Fruit fly (Drosophila melanogaster) whole organism, embryonic: Measurements from ENCODE around the gene nbs.

ENCODE experiments used
- Antp ChIP-seq: fragments of 200-800 bp; sonication (Bioruptor generic); optimal IDR thresholded peaks from 3 replicates; lab custom pipeline; 2016; ENCODE audit warnings: missing biosample characterization, missing genetic modification characterization
- Atf-2 ChIP-seq: fragments of 200-800 bp; sonication (Bioruptor generic); optimal IDR thresholded peaks from 2 replicates; lab custom pipeline; 2016; ENCODE audit warnings: missing biosample characterization, missing genetic modification characterization
- CG10147 ChIP-seq: fragments of 200-800 bp; sonication (Bioruptor generic); optimal IDR thresholded peaks from 2 replicates; lab custom pipeline; 2019; ENCODE audit warnings: missing biosample characterization, mild to moderate bottlenecking, missing genetic modification characterization, moderate library complexity
- CG10267 ChIP-seq: fragments of 200-800 bp; sonication (Bioruptor generic); optimal IDR thresholded peaks from 2 replicates; lab custom pipeline; 2018; ENCODE audit warnings: missing biosample characterization, mild to moderate bottlenecking, missing genetic modification characterization, moderate library complexity
- CG10565 ChIP-seq: fragments of 200-800 bp; sonication (Bioruptor generic); optimal IDR thresholded peaks from 3 replicates; lab custom pipeline; 2016; ENCODE audit warnings: missing biosample characterization, mild to moderate bottlenecking, missing genetic modification characterization
- CG11247 ChIP-seq: fragments of 200-800 bp; sonication (Bioruptor generic); IDR thresholded peaks from 2 replicates; pipeline ENCODE4 v1.3.6; 2022; ENCODE audit warnings: missing biosample characterization, missing genetic modification characterization
- CG12744 ChIP-seq: fragments of 200-800 bp; sonication (Bioruptor generic); optimal IDR thresholded peaks from 2 replicates; lab custom pipeline; 2016; ENCODE audit warnings: missing biosample characterization, missing genetic modification characterization
- CG14014 ChIP-seq: fragments of 200-800 bp; sonication (Bioruptor generic); IDR thresholded peaks from 2 replicates; pipeline ENCODE4 v1.3.6; 2022; ENCODE audit warnings: missing biosample characterization, missing genetic modification characterization
- CG15269 ChIP-seq: fragments of 200-800 bp; sonication (Bioruptor generic); optimal IDR thresholded peaks from 2 replicates; lab custom pipeline; 2018; ENCODE audit warnings: missing biosample characterization, mild to moderate bottlenecking, missing genetic modification characterization, moderate library complexity
- CG15696 ChIP-seq: fragments of 200-800 bp; sonication (Bioruptor generic); optimal IDR thresholded peaks from 2 replicates; lab custom pipeline; 2019; ENCODE audit warnings: missing biosample characterization, mild to moderate bottlenecking, missing genetic modification characterization, moderate library complexity
- CG17361 ChIP-seq: fragments of 200-800 bp; sonication (Bioruptor generic); IDR thresholded peaks from 3 replicates; pipeline ENCODE4 v1.3.6; 2022; ENCODE audit warnings: missing biosample characterization, missing genetic modification characterization
- CG32532 ChIP-seq: fragments of 200-800 bp; sonication (Bioruptor generic); IDR thresholded peaks from 2 replicates; pipeline ENCODE4 v1.3.6; 2022; ENCODE audit warnings: missing biosample characterization, missing genetic modification characterization
- CG3838 ChIP-seq: fragments of 200-800 bp; sonication (Bioruptor generic); optimal IDR thresholded peaks from 3 replicates; lab custom pipeline; 2016; ENCODE audit warnings: missing biosample characterization, missing genetic modification characterization
- CG4360 ChIP-seq: fragments of 200-800 bp; sonication (Bioruptor generic); IDR thresholded peaks from 2 replicates; pipeline ENCODE4 v1.3.6; 2022; ENCODE audit warnings: missing biosample characterization, missing genetic modification characterization
- CG4424 ChIP-seq: fragments of 200-800 bp; sonication (Bioruptor generic); optimal IDR thresholded peaks from 3 replicates; lab custom pipeline; 2016; ENCODE audit warnings: missing biosample characterization, missing genetic modification characterization
- CG4707 ChIP-seq: fragments of 200-800 bp; sonication (Bioruptor generic); optimal IDR thresholded peaks from 2 replicates; lab custom pipeline; 2018; ENCODE audit warnings: missing biosample characterization, mild to moderate bottlenecking, missing genetic modification characterization, moderate library complexity
- CG6765 ChIP-seq: fragments of 200-800 bp; sonication (Bioruptor generic); optimal IDR thresholded peaks from 3 replicates; lab custom pipeline; 2017; ENCODE audit warnings: missing biosample characterization, mild to moderate bottlenecking, missing genetic modification characterization
- CG9609 ChIP-seq: fragments of 200-800 bp; sonication (Bioruptor generic); optimal IDR thresholded peaks from 3 replicates; lab custom pipeline; 2016; ENCODE audit warnings: missing biosample characterization, missing genetic modification characterization
- Dip3 ChIP-seq: fragments of 200-800 bp; sonication (Bioruptor generic); optimal IDR thresholded peaks from 3 replicates; lab custom pipeline; 2016; ENCODE audit warnings: missing biosample characterization, missing genetic modification characterization
- HLH4C ChIP-seq: fragments of 200-800 bp; sonication (Bioruptor generic); IDR thresholded peaks from 3 replicates; pipeline ENCODE4 v1.3.6; 2022; ENCODE audit warnings: missing biosample characterization, missing genetic modification characterization; ENCODE audit not compliant: partially characterized antibody
- Med ChIP-seq: fragments of 200-800 bp; sonication (Bioruptor generic); peaks from one replicate; lab custom pipeline; 2016; ENCODE audit warnings: missing biosample characterization, missing genetic modification characterization, mild to moderate bottlenecking, inconsistent platforms, moderate library complexity
- Myb ChIP-seq: fragments of 200-800 bp; sonication (Bioruptor generic); optimal IDR thresholded peaks from 2 replicates; lab custom pipeline; 2016; ENCODE audit warnings: missing biosample characterization, missing genetic modification characterization
- Neu2 ChIP-seq: fragments of 200-800 bp; sonication (Bioruptor generic); optimal IDR thresholded peaks from 3 replicates; lab custom pipeline; 2016; ENCODE audit warnings: missing biosample characterization, missing genetic modification characterization, borderline replicate concordance
- Nf-YB ChIP-seq: fragments of 200-800 bp; sonication (Bioruptor generic); optimal IDR thresholded peaks from 3 replicates; lab custom pipeline; 2019; ENCODE audit warnings: missing biosample characterization, mild to moderate bottlenecking, missing genetic modification characterization, moderate library complexity
- Poxn ChIP-seq: fragments of 200-800 bp; sonication (Bioruptor generic); IDR thresholded peaks from 2 replicates; pipeline ENCODE4 v1.3.6; 2022; ENCODE audit warnings: missing biosample characterization, missing genetic modification characterization
- Scr ChIP-seq: fragments of 200-800 bp; sonication (Bioruptor generic); IDR thresholded peaks from 2 replicates; pipeline ENCODE4 v1.3.6; 2022; ENCODE audit warnings: missing biosample characterization, missing genetic modification characterization; ENCODE audit not compliant: partially characterized antibody
- Sox100B ChIP-seq: fragments of 200-800 bp; sonication (Bioruptor generic); optimal IDR thresholded peaks from 3 replicates; lab custom pipeline; 2018; ENCODE audit warnings: missing biosample characterization, mild to moderate bottlenecking, missing genetic modification characterization
- Sry-β ChIP-seq: fragments of 200-800 bp; sonication (Bioruptor generic); optimal IDR thresholded peaks from 2 replicates; lab custom pipeline; 2018; ENCODE audit warnings: missing biosample characterization, mild to moderate bottlenecking, missing genetic modification characterization, moderate library complexity
- ab ChIP-seq: fragments of 200-800 bp; sonication (Bioruptor generic); optimal IDR thresholded peaks from 2 replicates; lab custom pipeline; 2016; ENCODE audit warnings: missing biosample characterization, missing genetic modification characterization
- al ChIP-seq: fragments of 200-800 bp; sonication (Bioruptor generic); IDR thresholded peaks from 2 replicates; pipeline ENCODE4 v1.3.6; 2022; ENCODE audit warnings: missing biosample characterization, missing genetic modification characterization
- br ChIP-seq: fragments of >200 bp; optimal IDR thresholded peaks from 2 replicates; lab custom pipeline; 2017
- btn ChIP-seq: fragments of 200-800 bp; sonication (Bioruptor generic); optimal IDR thresholded peaks from 2 replicates; lab custom pipeline; 2016; ENCODE audit warnings: missing biosample characterization, missing genetic modification characterization
- crc ChIP-seq: fragments of 200-800 bp; sonication (Bioruptor generic); optimal IDR thresholded peaks from 2 replicates; lab custom pipeline; 2016; ENCODE audit warnings: missing biosample characterization, missing genetic modification characterization
- dm ChIP-seq: fragments of 200-800 bp; sonication (Bioruptor generic); optimal IDR thresholded peaks from 3 replicates; lab custom pipeline; 2016; ENCODE audit warnings: missing biosample characterization, missing genetic modification characterization
- dmrt11E ChIP-seq: fragments of 200-800 bp; sonication (Bioruptor generic); optimal IDR thresholded peaks from 3 replicates; lab custom pipeline; 2018; ENCODE audit warnings: missing biosample characterization, mild to moderate bottlenecking, missing genetic modification characterization, moderate library complexity
- dmrt99B ChIP-seq: fragments of 200-800 bp; sonication (Bioruptor generic); optimal IDR thresholded peaks from 2 replicates; lab custom pipeline; 2018; ENCODE audit warnings: missing biosample characterization, mild to moderate bottlenecking, missing genetic modification characterization, moderate library complexity
- hbn ChIP-seq: fragments of 200-800 bp; sonication (Bioruptor generic); IDR thresholded peaks from 2 replicates; pipeline ENCODE4 v1.3.6; 2022; ENCODE audit warnings: missing biosample characterization, missing genetic modification characterization; ENCODE audit not compliant: partially characterized antibody
- hkb ChIP-seq, 2 experiments: fragments of 200-800 bp in 1 of 2; fragments of >200 bp in 1 of 2; sonication (Bioruptor generic) in 1 of 2; IDR thresholded peaks in 1 of 2; optimal IDR thresholded peaks in 1 of 2; 2 replicates each; pipeline versions ENCODE4 v1.3.6 to Lab custom; 2017 to 2022; ENCODE audit warnings: missing biosample characterization in 1 of 2, missing genetic modification characterization in 1 of 2
- hth ChIP-seq: fragments of >200 bp; optimal IDR thresholded peaks from 2 replicates; lab custom pipeline; 2017; ENCODE audit warnings: inconsistent platforms
- jumu ChIP-seq: fragments of 200-800 bp; sonication (Bioruptor generic); optimal IDR thresholded peaks from 3 replicates; lab custom pipeline; 2016; ENCODE audit warnings: missing biosample characterization, missing genetic modification characterization
- lbe ChIP-seq: fragments of 200-800 bp; sonication (Bioruptor generic); optimal IDR thresholded peaks from 2 replicates; lab custom pipeline; 2016; ENCODE audit warnings: missing biosample characterization, mild to moderate bottlenecking, missing genetic modification characterization
- mam ChIP-seq: fragments of 200-800 bp; sonication (Bioruptor generic); optimal IDR thresholded peaks from 3 replicates; lab custom pipeline; 2016; ENCODE audit warnings: missing biosample characterization, missing genetic modification characterization
- pho ChIP-seq: fragments of 200-800 bp; sonication (Bioruptor generic); optimal IDR thresholded peaks from 2 replicates; lab custom pipeline; 2016; ENCODE audit warnings: missing biosample characterization, missing genetic modification characterization
- scrt ChIP-seq: fragments of 200-800 bp; sonication (Bioruptor generic); optimal IDR thresholded peaks from 2 replicates; lab custom pipeline; 2018; ENCODE audit warnings: missing biosample characterization, mild to moderate bottlenecking, missing genetic modification characterization, moderate library complexity
- slp2 ChIP-seq: fragments of 200-800 bp; sonication (Bioruptor generic); optimal IDR thresholded peaks from 2 replicates; lab custom pipeline; 2016; ENCODE audit warnings: missing biosample characterization, missing genetic modification characterization
- sob ChIP-seq: fragments of 200-800 bp; sonication (Bioruptor generic); IDR thresholded peaks from 2 replicates; pipeline ENCODE4 v1.3.6; 2022; ENCODE audit warnings: missing biosample characterization, missing genetic modification characterization
- sr ChIP-seq: fragments of 200-800 bp; sonication (Bioruptor generic); IDR thresholded peaks from 3 replicates; pipeline ENCODE4 v1.3.6; 2022; ENCODE audit warnings: missing biosample characterization, missing genetic modification characterization
- ssp ChIP-seq: fragments of 200-800 bp; sonication (Bioruptor generic); IDR thresholded peaks from 2 replicates; pipeline ENCODE4 v1.3.6; 2022; ENCODE audit warnings: missing biosample characterization, missing genetic modification characterization
- stc ChIP-seq: fragments of 200-800 bp; sonication (Bioruptor generic); IDR thresholded peaks from 2 replicates; pipeline ENCODE4 v1.3.6; 2022; ENCODE audit warnings: missing biosample characterization, missing genetic modification characterization
- trem ChIP-seq: fragments of 200-800 bp; optimal IDR thresholded peaks from 3 replicates; lab custom pipeline; 2019; ENCODE audit warnings: missing biosample characterization, mild to moderate bottlenecking, missing genetic modification characterization, moderate library complexity
- yki ChIP-seq: fragments of >200 bp; optimal IDR thresholded peaks from 3 replicates; lab custom pipeline; 2018

nbs gene

DNA sequence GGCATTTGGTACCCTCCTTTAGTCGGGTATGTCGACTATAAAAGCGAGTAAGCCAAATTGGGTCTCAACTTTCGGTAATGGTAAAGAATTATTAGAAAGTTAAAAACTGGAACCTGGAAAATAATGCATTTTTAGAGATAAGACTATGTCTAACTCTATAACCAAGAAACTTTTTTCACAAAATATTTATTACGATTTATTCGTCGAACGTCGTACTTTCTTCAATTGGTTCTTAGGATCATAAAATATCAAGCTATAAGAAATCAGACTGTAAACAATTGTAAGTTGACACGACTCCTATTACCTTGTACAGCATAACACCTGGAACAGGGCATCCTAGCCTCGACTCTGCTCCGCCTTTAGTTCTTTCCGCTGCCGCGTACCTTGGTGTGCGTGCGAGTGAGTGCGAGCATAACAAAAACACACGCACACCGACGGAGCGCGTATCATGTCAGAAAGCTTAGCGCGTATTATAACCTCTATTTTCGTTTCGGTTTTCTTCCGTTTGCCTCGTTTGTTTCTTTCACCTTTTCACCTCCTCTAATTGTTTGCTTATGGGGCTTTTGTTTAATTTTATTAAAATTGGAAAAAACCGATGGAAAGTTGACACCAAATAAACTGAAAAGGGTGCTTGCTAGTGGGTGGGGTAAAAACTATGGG, 30.0 kb downstream of the nbs start (continued):
- TF ChIP-seq hkb (optimal IDR thresholded peaks at IDR 0.05; lab: Kevin White, UChicago), result no peak
- TF ChIP-seq hkb (GFP tag; IDR thresholded peaks at IDR 0.05; lab: Robert Waterston, UW), result peak; percentile 92
- TF ChIP-seq mam, result peak; percentile 96
- TF ChIP-seq ab (GFP tag; lab: Kevin White, UChicago), result peak; percentile 88
- peak; percentile 97 for TF ChIP-seq dmrt99B (tag; lab: Kevin White, UChicago)
- no peak for TF ChIP-seq CG4360 (GFP tag; lab: Robert Waterston, UW)
- peak; percentile 86 for TF ChIP-seq CG14014 (GFP tag; lab: Robert Waterston, UW)
- TF ChIP-seq CG12744 (GFP tag; lab: Kevin White, UChicago), result peak; percentile 93
- TF ChIP-seq br (lab: Kevin White, UChicago), result no peak
- TF ChIP-seq CG10147 (GFP tag; lab: Kevin White, UChicago), result peak; percentile 97
- peak; percentile 78 for TF ChIP-seq trem
- TF ChIP-seq pho, result peak; percentile 98
- TF ChIP-seq slp2 (GFP tag; lab: Kevin White, UChicago), result peak; percentile 96
- TF ChIP-seq Med (GFP tag; lab: Kevin White, UChicago), result peak; percentile 99
- TF ChIP-seq jumu (GFP tag; lab: Kevin White, UChicago), result peak; percentile 97
- no peak for TF ChIP-seq hth
- no peak for TF ChIP-seq HLH4C (GFP tag; lab: Robert Waterston, UW)
- TF ChIP-seq CG3838 (GFP tag; lab: Kevin White, UChicago), result peak; percentile 87
- TF ChIP-seq CG4424 (GFP tag; lab: Kevin White, UChicago), result peak; percentile 97
- TF ChIP-seq CG9609, result peak; percentile 97
- peak; percentile 98 for TF ChIP-seq Atf-2 (GFP tag; lab: Kevin White, UChicago)
- peak; percentile 95 for TF ChIP-seq CG6765 (GFP tag; lab: Kevin White, UChicago)
- TF ChIP-seq sr (GFP tag; lab: Robert Waterston, UW), result peak; percentile 56; the same call in 1 of the 3 replicates
- peak; percentile 99 for TF ChIP-seq Sox100B (GFP tag; lab: Kevin White, UChicago)
- peak; percentile 92 for TF ChIP-seq sob (GFP tag; lab: Robert Waterston, UW)
- peak; percentile 97 for TF ChIP-seq Antp (GFP tag; lab: Kevin White, UChicago)
- peak; percentile 58 for TF ChIP-seq Sry-β (GFP tag; lab: Kevin White, UChicago)
- TF ChIP-seq CG32532, result peak; percentile 89
- TF ChIP-seq Scr (GFP tag; lab: Robert Waterston, UW), result no peak
- TF ChIP-seq Poxn (GFP tag; lab: Robert Waterston, UW), result peak; percentile 75
- peak; percentile 88 for TF ChIP-seq CG10565 (GFP tag; lab: Kevin White, UChicago)
- peak; percentile 78 for TF ChIP-seq CG15696 (tag; lab: Kevin White, UChicago)
- TF ChIP-seq scrt, result peak; percentile 90
- peak; percentile 87 for TF ChIP-seq ssp
- TF ChIP-seq hbn (GFP tag; lab: Robert Waterston, UW), result no peak
- TF ChIP-seq stc (GFP tag; lab: Robert Waterston, UW), result peak; percentile 88
- peak; percentile 89 for TF ChIP-seq Myb (GFP tag; lab: Kevin White, UChicago)
- TF ChIP-seq CG10267 (tag; lab: Kevin White, UChicago), result peak; percentile 89
- peak; percentile 63 for TF ChIP-seq CG4707 (GFP tag; lab: Kevin White, UChicago)
- TF ChIP-seq dmrt11E, result peak; percentile 88
- TF ChIP-seq Dip3 (GFP tag; lab: Kevin White, UChicago), result peak; percentile 96
- no peak for TF ChIP-seq yki (lab: Kevin White, UChicago)
- peak; percentile 68 for TF ChIP-seq Neu2 (GFP tag; lab: Kevin White, UChicago)
- TF ChIP-seq al, result peak; percentile 86
- peak; percentile 90 for TF ChIP-seq btn (GFP tag; lab: Kevin White, UChicago)
- peak; percentile 83 for TF ChIP-seq Nf-YB (GFP tag; lab: Kevin White, UChicago)
- TF ChIP-seq dm (GFP tag; lab: Kevin White, UChicago), result peak; percentile 91
- TF ChIP-seq CG17361, result peak; percentile 98
- peak; percentile 78 for TF ChIP-seq lbe (GFP tag; lab: Kevin White, UChicago)
- peak; percentile 96 for TF ChIP-seq CG15269 (tag; lab: Kevin White, UChicago)
- peak; percentile 84 for TF ChIP-seq CG11247
- peak; percentile 93 for TF ChIP-seq crc
